Fruit fly (Drosophila melanogaster) whole organism, embryonic: ENCODE data around the gene Tet.
A peak's percentile ranks its signal among the peaks of the same experiment; 100 is the strongest.

Experiments used
- B-H2 ChIP-seq: fragments of 200-800 bp; sonication (Bioruptor generic); optimal IDR thresholded peaks from 2 replicates; lab custom pipeline; 2018; ENCODE audit warnings: missing biosample characterization, mild to moderate bottlenecking, missing genetic modification characterization
- CG10366 ChIP-seq: fragments of 200-800 bp; sonication (Bioruptor generic); IDR thresholded peaks from 2 replicates; pipeline ENCODE4 v1.3.6; 2022; ENCODE audit warnings: missing biosample characterization, missing genetic modification characterization
- CG11247 ChIP-seq: fragments of 200-800 bp; sonication (Bioruptor generic); IDR thresholded peaks from 2 replicates; pipeline ENCODE4 v1.3.6; 2022; ENCODE audit warnings: missing biosample characterization, missing genetic modification characterization
- CG13123 ChIP-seq: fragments of 200-800 bp; sonication (Bioruptor generic); optimal IDR thresholded peaks from 2 replicates; lab custom pipeline; 2016; ENCODE audit warnings: missing biosample characterization, missing genetic modification characterization
- CG14710 ChIP-seq: fragments of 200-800 bp; sonication (Bioruptor generic); optimal IDR thresholded peaks from 3 replicates; lab custom pipeline; 2019; ENCODE audit warnings: missing biosample characterization, mild to moderate bottlenecking, missing genetic modification characterization, moderate library complexity
- CG14965 ChIP-seq: fragments of 200-800 bp; sonication (Bioruptor generic); optimal IDR thresholded peaks from 2 replicates; lab custom pipeline; 2016; ENCODE audit warnings: missing biosample characterization, missing genetic modification characterization, borderline replicate concordance
- CG15073 ChIP-seq: fragments of 200-800 bp; sonication (Bioruptor generic); optimal IDR thresholded peaks from 2 replicates; lab custom pipeline; 2016; ENCODE audit warnings: missing biosample characterization, missing genetic modification characterization
- CG17612 ChIP-seq: fragments of 200-800 bp; sonication (Bioruptor generic); IDR thresholded peaks from 2 replicates; pipeline ENCODE4 v1.3.6; 2022; ENCODE audit warnings: missing biosample characterization, missing genetic modification characterization
- CG17912 ChIP-seq: fragments of 200-800 bp; sonication (Bioruptor generic); optimal IDR thresholded peaks from 2 replicates; lab custom pipeline; 2018; ENCODE audit warnings: missing biosample characterization, mild to moderate bottlenecking, missing genetic modification characterization
- CG18262 ChIP-seq: fragments of 200-800 bp; optimal IDR thresholded peaks from 3 replicates; lab custom pipeline; 2019; ENCODE audit warnings: missing biosample characterization, mild to moderate bottlenecking, missing genetic modification characterization, moderate library complexity
- CG18599 ChIP-seq: fragments of 200-800 bp; sonication (Bioruptor generic); optimal IDR thresholded peaks from 3 replicates; lab custom pipeline; 2017; ENCODE audit warnings: missing biosample characterization, missing genetic modification characterization, mild to moderate bottlenecking, moderate library complexity, missing genetic modification reagents
- CG31388 ChIP-seq: fragments of 200-800 bp; sonication (Bioruptor generic); optimal IDR thresholded peaks from 2 replicates; lab custom pipeline; 2016; ENCODE audit warnings: missing biosample characterization, missing genetic modification characterization
- CG4282 ChIP-seq: fragments of 200-800 bp; sonication (Bioruptor generic); optimal IDR thresholded peaks from 2 replicates; lab custom pipeline; 2016; ENCODE audit warnings: missing biosample characterization, missing genetic modification characterization
- CG43689 ChIP-seq: fragments of 200-800 bp; sonication (Bioruptor generic); IDR thresholded peaks from 2 replicates; pipeline ENCODE4 v1.3.6; 2022; ENCODE audit warnings: missing biosample characterization, missing genetic modification characterization
- CG4730 ChIP-seq: fragments of 200-800 bp; sonication (Bioruptor generic); IDR thresholded peaks from 2 replicates; pipeline ENCODE4 v1.3.6; 2022; ENCODE audit warnings: missing biosample characterization, missing genetic modification characterization
- CG5180 ChIP-seq: fragments of 200-800 bp; sonication (Bioruptor generic); optimal IDR thresholded peaks from 3 replicates; lab custom pipeline; 2017; ENCODE audit warnings: missing biosample characterization, missing genetic modification characterization, mild to moderate bottlenecking, moderate library complexity, missing genetic modification reagents
- CG7556 ChIP-seq: fragments of 200-800 bp; sonication (Bioruptor generic); optimal IDR thresholded peaks from 2 replicates; lab custom pipeline; 2017; ENCODE audit warnings: missing biosample characterization, mild to moderate bottlenecking, missing genetic modification characterization
- CG8089 ChIP-seq: fragments of 200-800 bp; sonication (Bioruptor generic); optimal IDR thresholded peaks from 3 replicates; lab custom pipeline; 2016; ENCODE audit warnings: missing biosample characterization, missing genetic modification characterization
- CG9727 ChIP-seq: fragments of 200-800 bp; sonication (Bioruptor generic); optimal IDR thresholded peaks from 3 replicates; lab custom pipeline; 2017; ENCODE audit warnings: missing biosample characterization, mild to moderate bottlenecking, missing genetic modification characterization
- D ChIP-seq, 2 experiments: fragments of 200-800 bp in 1 of 2; fragments of >200 bp in 1 of 2; sonication (Bioruptor generic) in 1 of 2; optimal IDR thresholded peaks; 2 replicates in 1 of 2; 3 replicates in 1 of 2; lab custom pipeline; 2017; ENCODE audit warnings: mild to moderate bottlenecking in 1 of 2, missing biosample characterization in 1 of 2, missing genetic modification characterization in 1 of 2, missing genetic modification reagents in 1 of 2
- D19A ChIP-seq: fragments of 200-800 bp; optimal IDR thresholded peaks from 3 replicates; lab custom pipeline; 2019; ENCODE audit warnings: missing biosample characterization, mild to moderate bottlenecking, missing genetic modification characterization, moderate library complexity
- Deaf1 ChIP-seq: fragments of 200-800 bp; optimal IDR thresholded peaks from 3 replicates; lab custom pipeline; 2019; ENCODE audit warnings: missing biosample characterization, mild to moderate bottlenecking, missing genetic modification characterization, moderate library complexity
- Dref ChIP-seq: fragments of 200-800 bp; sonication (Bioruptor generic); IDR thresholded peaks from 2 replicates; pipeline ENCODE4 v1.3.6; 2022; ENCODE audit warnings: missing biosample characterization, missing genetic modification characterization
- H15 ChIP-seq: fragments of 200-800 bp; sonication (Bioruptor generic); IDR thresholded peaks from 3 replicates; pipeline ENCODE4 v1.3.6; 2022; ENCODE audit warnings: missing biosample characterization, missing genetic modification characterization
- Mad ChIP-seq: fragments of 200-800 bp; sonication (Bioruptor generic); optimal IDR thresholded peaks from 2 replicates; lab custom pipeline; 2016; ENCODE audit warnings: missing biosample characterization, missing genetic modification characterization
- NK7.1 ChIP-seq: fragments of 200-800 bp; sonication (Bioruptor generic); optimal IDR thresholded peaks from 3 replicates; lab custom pipeline; 2016; ENCODE audit warnings: missing biosample characterization, missing genetic modification characterization
- Rx ChIP-seq: fragments of 200-800 bp; sonication (Bioruptor generic); IDR thresholded peaks from 2 replicates; pipeline ENCODE4 v1.3.6; 2022; ENCODE audit warnings: missing biosample characterization, missing genetic modification characterization
- amos ChIP-seq: fragments of 200-800 bp; sonication (Bioruptor generic); IDR thresholded peaks from 2 replicates; pipeline ENCODE4 v1.3.6; 2022; ENCODE audit warnings: missing biosample characterization, missing genetic modification characterization; ENCODE audit not compliant: partially characterized antibody
- ap ChIP-seq: fragments of 200-800 bp; sonication (Bioruptor generic); IDR thresholded peaks from 2 replicates; pipeline ENCODE4 v1.3.6; 2022; ENCODE audit warnings: missing biosample characterization, missing genetic modification characterization
- ase ChIP-seq: fragments of 200-800 bp; sonication (Bioruptor generic); IDR thresholded peaks from 3 replicates; pipeline ENCODE4 v1.3.6; 2022; ENCODE audit warnings: missing biosample characterization, missing genetic modification characterization
- az2 ChIP-seq: fragments of 200-800 bp; sonication (Bioruptor generic); optimal IDR thresholded peaks from 3 replicates; lab custom pipeline; 2016; ENCODE audit warnings: missing biosample characterization, missing genetic modification characterization
- bigmax ChIP-seq: fragments of 200-800 bp; sonication (Bioruptor generic); optimal IDR thresholded peaks from 2 replicates; lab custom pipeline; 2018; ENCODE audit warnings: missing biosample characterization, mild to moderate bottlenecking, missing genetic modification characterization
- corto ChIP-seq: fragments of 200-800 bp; sonication (Bioruptor generic); optimal IDR thresholded peaks from 2 replicates; lab custom pipeline; 2016; ENCODE audit warnings: missing biosample characterization, mild to moderate bottlenecking, missing genetic modification characterization, moderate library complexity
- danr ChIP-seq: fragments of 200-800 bp; sonication (Bioruptor generic); IDR thresholded peaks from 2 replicates; pipeline ENCODE4 v1.3.6; 2022; ENCODE audit warnings: missing biosample characterization, missing genetic modification characterization
- dimm ChIP-seq: fragments of 200-800 bp; sonication (Bioruptor generic); IDR thresholded peaks from 2 replicates; pipeline ENCODE4 v1.3.6; 2022; ENCODE audit warnings: missing biosample characterization, missing genetic modification characterization
- dm ChIP-seq: fragments of 200-800 bp; sonication (Bioruptor generic); optimal IDR thresholded peaks from 3 replicates; lab custom pipeline; 2016; ENCODE audit warnings: missing biosample characterization, missing genetic modification characterization
- dysf ChIP-seq: fragments of 200-800 bp; sonication (Bioruptor generic); IDR thresholded peaks from 3 replicates; pipeline ENCODE4 v1.3.6; 2022; ENCODE audit warnings: missing biosample characterization, missing genetic modification characterization
- eyg ChIP-seq: fragments of 200-800 bp; sonication (Bioruptor generic); optimal IDR thresholded peaks from 3 replicates; lab custom pipeline; 2016; ENCODE audit warnings: missing biosample characterization, missing genetic modification characterization
- fru ChIP-seq: fragments of >200 bp; optimal IDR thresholded peaks from 2 replicates; lab custom pipeline; 2017
- grau ChIP-seq: fragments of 200-800 bp; optimal IDR thresholded peaks from 3 replicates; lab custom pipeline; 2019; ENCODE audit warnings: missing biosample characterization, mild to moderate bottlenecking, missing genetic modification characterization, moderate library complexity
- kni ChIP-seq: fragments of 200-800 bp; sonication (Bioruptor generic); optimal IDR thresholded peaks from 3 replicates; lab custom pipeline; 2017; ENCODE audit warnings: mild to moderate bottlenecking, missing biosample characterization, missing genetic modification reagents, missing genetic modification characterization
- luna ChIP-seq: fragments of 200-800 bp; sonication (Bioruptor generic); optimal IDR thresholded peaks from 2 replicates; lab custom pipeline; 2016; ENCODE audit warnings: missing biosample characterization, missing genetic modification characterization
- nerfin-1 ChIP-seq: fragments of 200-800 bp; sonication (Bioruptor generic); optimal IDR thresholded peaks from 3 replicates; lab custom pipeline; 2019; ENCODE audit warnings: missing biosample characterization, mild to moderate bottlenecking, missing genetic modification characterization, moderate library complexity
- pros ChIP-seq: fragments of 200-800 bp; sonication (Bioruptor generic); optimal IDR thresholded peaks from 3 replicates; lab custom pipeline; 2019; ENCODE audit warnings: missing biosample characterization, mild to moderate bottlenecking, missing genetic modification characterization, moderate library complexity
- run ChIP-seq: fragments of 200-800 bp; sonication (Bioruptor generic); optimal IDR thresholded peaks from 3 replicates; lab custom pipeline; 2018; ENCODE audit warnings: missing biosample characterization, mild to moderate bottlenecking, missing genetic modification characterization
- schlank ChIP-seq: fragments of 200-800 bp; sonication (Bioruptor generic); optimal IDR thresholded peaks from 2 replicates; lab custom pipeline; 2018; ENCODE audit warnings: missing biosample characterization, mild to moderate bottlenecking, missing genetic modification characterization
- sens ChIP-seq: fragments of 200-800 bp; sonication (Bioruptor generic); peaks from one replicate; lab custom pipeline; 2016; ENCODE audit warnings: missing biosample characterization, missing genetic modification characterization
- sqz ChIP-seq: fragments of 200-800 bp; sonication (Bioruptor generic); optimal IDR thresholded peaks from 3 replicates; lab custom pipeline; 2018; ENCODE audit warnings: missing biosample characterization, mild to moderate bottlenecking, missing genetic modification characterization
- stc ChIP-seq: fragments of 200-800 bp; sonication (Bioruptor generic); IDR thresholded peaks from 2 replicates; pipeline ENCODE4 v1.3.6; 2022; ENCODE audit warnings: missing biosample characterization, missing genetic modification characterization
- ttk ChIP-seq: fragments of 200-800 bp; sonication (Bioruptor generic); IDR thresholded peaks from 2 replicates; pipeline ENCODE4 v2.1.2; 2022; ENCODE audit warnings: missing biosample characterization, missing genetic modification characterization

The Tet gene

DNA sequence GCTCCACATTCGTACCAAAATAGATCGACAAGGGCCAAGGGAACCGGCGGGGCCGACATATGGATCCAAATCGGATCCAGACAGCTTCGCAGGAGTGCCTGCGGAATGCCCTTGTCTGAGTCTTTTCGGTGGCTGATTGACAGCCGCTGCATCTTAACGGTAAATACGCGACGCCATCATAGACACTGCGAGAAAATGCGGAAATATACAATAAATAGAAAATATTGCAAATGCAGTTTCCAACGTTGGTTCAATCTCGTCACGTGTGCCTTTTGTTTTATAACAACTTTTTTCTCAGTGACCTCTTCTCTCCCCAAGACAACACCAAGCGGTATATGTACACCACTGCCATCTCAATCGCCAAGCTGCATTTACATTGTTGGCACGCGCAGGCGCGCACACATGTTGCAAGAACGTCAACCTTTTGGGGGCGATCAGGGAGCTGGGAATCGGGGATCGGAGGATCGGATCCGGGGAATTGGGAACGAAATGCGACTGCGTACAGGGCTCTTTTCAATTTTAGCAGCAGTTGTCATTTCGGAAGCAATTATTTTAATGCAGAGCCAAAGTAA lies 26.1 kb downstream of the Tet start (continued):
- no peak for TF ChIP-seq CG14965 (GFP tag; lab: Kevin White, UChicago)
- peak; percentile 56 for TF ChIP-seq pros (GFP tag; lab: Kevin White, UChicago)
- TF ChIP-seq schlank (tag; lab: Kevin White, UChicago): no peak
- TF ChIP-seq CG11247 (GFP tag; lab: Robert Waterston, UW): no peak
- no peak for TF ChIP-seq amos (GFP tag; lab: Robert Waterston, UW)
- no peak for TF ChIP-seq dimm (GFP tag; lab: Robert Waterston, UW)
- peak; percentile 8 for TF ChIP-seq CG5180 (GFP tag; lab: Kevin White, UChicago)
- TF ChIP-seq nerfin-1: no peak
- TF ChIP-seq dysf (GFP tag; lab: Robert Waterston, UW): no peak
- TF ChIP-seq CG15073 (GFP tag; lab: Kevin White, UChicago): no peak
- TF ChIP-seq CG4282: no peak
- no peak for TF ChIP-seq CG18599 (GFP tag; lab: Kevin White, UChicago)
- TF ChIP-seq CG7556 (GFP tag; lab: Kevin White, UChicago): no peak
- TF ChIP-seq CG17612: no peak
- TF ChIP-seq grau (tag; lab: Kevin White, UChicago): no peak
- TF ChIP-seq corto (GFP tag; lab: Kevin White, UChicago): no peak

DNA sequence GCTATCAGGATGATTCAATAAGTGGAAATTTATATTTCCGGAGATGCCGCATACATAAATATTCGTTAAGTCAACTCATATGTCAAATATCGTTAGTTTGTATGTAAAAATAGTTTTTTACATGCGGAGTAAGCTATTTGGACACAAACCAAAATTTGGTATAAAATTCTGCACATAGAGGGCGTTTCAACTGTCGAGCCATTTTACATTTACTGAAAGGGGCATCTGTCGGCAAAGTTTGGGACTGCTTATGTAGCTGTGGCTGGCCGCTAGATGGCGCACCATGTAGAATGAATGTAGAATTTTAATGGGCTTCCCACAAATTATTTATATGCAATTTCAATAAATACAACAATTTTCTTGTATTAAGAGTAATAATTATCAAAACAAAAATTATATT lies 27.2 kb downstream of the Tet start:
- no peak for TF ChIP-seq danr (GFP tag; lab: Robert Waterston, UW)
- no peak for TF ChIP-seq corto (GFP tag; lab: Kevin White, UChicago)
- no peak; the same call in 1 of the 2 replicates for TF ChIP-seq Dref (GFP tag; lab: Robert Waterston, UW)
- TF ChIP-seq Deaf1 (tag; lab: Kevin White, UChicago): peak; percentile 6
- no peak for TF ChIP-seq run
- TF ChIP-seq D19A (tag; lab: Kevin White, UChicago): peak; percentile 23
- no peak for TF ChIP-seq bigmax (GFP tag; lab: Kevin White, UChicago)
- TF ChIP-seq CG10366 (GFP tag; lab: Robert Waterston, UW): peak; percentile 53
- peak; percentile 74 for TF ChIP-seq Mad (GFP tag; lab: Kevin White, UChicago)
- peak; percentile 73 for TF ChIP-seq az2 (GFP tag; lab: Kevin White, UChicago)
- peak; percentile 2 for TF ChIP-seq CG31388 (GFP tag; lab: Kevin White, UChicago)
- TF ChIP-seq sens (GFP tag; lab: Kevin White, UChicago): peak; percentile 84
- 0 out of 3 replicates have a peak, but pooled peaks have one; percentile 21 for TF ChIP-seq ase (GFP tag; lab: Robert Waterston, UW)
- TF ChIP-seq CG4730 (GFP tag; lab: Robert Waterston, UW): peak; percentile 22; the same call in 1 of the 2 replicates
- peak; percentile 26 for TF ChIP-seq dm
- peak; percentile 14 for TF ChIP-seq NK7.1 (GFP tag; lab: Kevin White, UChicago)
- no peak for TF ChIP-seq CG43689
- TF ChIP-seq stc (GFP tag; lab: Robert Waterston, UW): no peak
- TF ChIP-seq H15 (GFP tag; lab: Robert Waterston, UW): peak; percentile 72; the same call in 2 of the 3 replicates
- TF ChIP-seq CG18262 (tag; lab: Kevin White, UChicago): peak; percentile 31
- TF ChIP-seq ap: no peak
- TF ChIP-seq eyg: peak; percentile 25
- peak; percentile 5 for TF ChIP-seq CG9727 (GFP tag; lab: Kevin White, UChicago)
- no peak for TF ChIP-seq kni (GFP tag; lab: Kevin White, UChicago)
- TF ChIP-seq fru (lab: Kevin White, UChicago): no peak
- TF ChIP-seq Rx (GFP tag; lab: Robert Waterston, UW): peak; percentile 45
- peak; percentile 45 for TF ChIP-seq CG14710 (tag; lab: Kevin White, UChicago)
- peak; percentile 56 for TF ChIP-seq CG13123 (GFP tag; lab: Kevin White, UChicago)
- TF ChIP-seq B-H2 (GFP tag; lab: Kevin White, UChicago): peak; percentile 60
- TF ChIP-seq D (optimal IDR thresholded peaks at IDR 0.05; lab: Kevin White, UChicago): no peak
- no peak for TF ChIP-seq D (GFP tag; optimal IDR thresholded peaks at IDR 0.05; lab: Kevin White, UChicago)
- peak; percentile 44 for TF ChIP-seq luna (GFP tag; lab: Kevin White, UChicago)
- TF ChIP-seq CG8089 (GFP tag; lab: Kevin White, UChicago): peak; percentile 75
- peak; percentile 57 for TF ChIP-seq CG17912
- TF ChIP-seq sqz: no peak
- TF ChIP-seq ttk (GFP tag; lab: Robert Waterston, UW): peak; percentile 53
